Fruit fly (Drosophila melanogaster) whole organism, embryonic: ENCODE results near the gene Cyt-b5-r.

Experiments used
- Atf-2 ChIP-seq: fragments of 200-800 bp; sonication (Bioruptor generic); optimal IDR thresholded peaks from 2 replicates; lab custom pipeline; 2016; ENCODE audit warnings: missing biosample characterization, missing genetic modification characterization
- CG12299 ChIP-seq: fragments of 200-800 bp; sonication (Bioruptor generic); optimal IDR thresholded peaks from 2 replicates; lab custom pipeline; 2018; ENCODE audit warnings: missing biosample characterization, mild to moderate bottlenecking, missing genetic modification characterization
- CG32532 ChIP-seq: fragments of 200-800 bp; sonication (Bioruptor generic); IDR thresholded peaks from 2 replicates; pipeline ENCODE4 v1.3.6; 2022; ENCODE audit warnings: missing biosample characterization, missing genetic modification characterization
- CG4730 ChIP-seq: fragments of 200-800 bp; sonication (Bioruptor generic); IDR thresholded peaks from 2 replicates; pipeline ENCODE4 v1.3.6; 2022; ENCODE audit warnings: missing biosample characterization, missing genetic modification characterization
- CG6254 ChIP-seq: fragments of 200-800 bp; sonication (Bioruptor generic); optimal IDR thresholded peaks from 3 replicates; lab custom pipeline; 2017; ENCODE audit warnings: mild to moderate bottlenecking, missing biosample characterization, missing genetic modification reagents, missing genetic modification characterization
- CG9817 ChIP-seq: fragments of 200-800 bp; sonication (Bioruptor generic); optimal IDR thresholded peaks from 2 replicates; lab custom pipeline; 2018; ENCODE audit warnings: missing biosample characterization, mild to moderate bottlenecking, missing genetic modification characterization, moderate library complexity
- Lpt ChIP-seq: fragments of >200 bp; optimal IDR thresholded peaks from 2 replicates; lab custom pipeline; 2018; ENCODE audit warnings: missing biosample characterization, missing genetic modification characterization
- dati ChIP-seq: fragments of 200-800 bp; sonication (Bioruptor generic); IDR thresholded peaks from 2 replicates; pipeline ENCODE4 v1.3.6; 2022; ENCODE audit warnings: missing biosample characterization, missing genetic modification characterization
- gce ChIP-seq: fragments of 200-800 bp; sonication (Bioruptor generic); IDR thresholded peaks from 3 replicates; pipeline ENCODE4 v1.3.6; 2022; ENCODE audit warnings: missing biosample characterization, missing genetic modification characterization
- pho ChIP-seq: fragments of 200-800 bp; sonication (Bioruptor generic); optimal IDR thresholded peaks from 2 replicates; lab custom pipeline; 2016; ENCODE audit warnings: missing biosample characterization, missing genetic modification characterization

DNA sequence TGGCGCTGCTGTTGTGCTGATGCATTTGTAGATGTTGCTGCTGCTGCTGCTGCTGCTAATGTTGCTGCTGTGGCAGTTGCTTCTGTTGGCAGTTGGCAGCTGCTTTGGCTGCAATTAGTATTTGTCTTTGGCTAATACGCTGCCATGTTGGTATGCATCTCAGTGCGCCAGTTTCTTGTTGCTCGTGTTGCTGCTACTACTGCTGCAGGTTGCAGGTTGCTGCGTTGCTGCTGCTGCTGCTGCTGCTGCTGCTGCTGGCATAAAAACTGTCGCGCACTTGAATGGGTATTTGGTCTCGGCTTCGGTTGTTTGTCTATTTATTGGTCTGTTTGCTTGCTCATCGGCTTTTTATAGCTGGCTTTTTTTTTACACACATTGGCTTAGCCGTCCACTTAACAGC lies 18.2 kb upstream of the Cyt-b5-r start:
- TF ChIP-seq Atf-2 (no peak), CG4730 (GFP tag; lab: Robert Waterston, UW) (no peak), CG32532 (GFP tag; lab: Robert Waterston, UW) (no peak), CG12299 (tag; lab: Kevin White, UChicago) (no peak), gce (GFP tag; lab: Robert Waterston, UW) (no peak), pho (GFP tag; lab: Kevin White, UChicago) (no peak), CG6254 (GFP tag; lab: Kevin White, UChicago) (no peak), dati (no peak), Lpt (GFP tag; lab: Kevin White, UChicago) (no peak), CG9817 (tag; lab: Kevin White, UChicago) (no peak)
